Worm (Caenorhabditis elegans) whole organism, L1 larva: Measurements from ENCODE around the gene C45G9.4.
A peak's percentile ranks its signal among the peaks of the same experiment; 100 is the strongest.

Experiments used
- C04F5.9 ChIP-seq: sonication (generic microtip); optimal IDR thresholded peaks from 2 replicates; lab custom pipeline; 2016; ENCODE audit warnings: missing genetic modification characterization, missing compliant biosample characterization
- C16A3.4 ChIP-seq: fragments of 150-350 bp; optimal IDR thresholded peaks from 2 replicates; lab custom pipeline; 2014; ENCODE audit warnings: missing biosample characterization, missing genetic modification characterization
- C34B4.2 ChIP-seq: sonication (generic microtip); optimal IDR thresholded peaks from 2 replicates; lab custom pipeline; 2017; ENCODE audit warnings: mild to moderate bottlenecking, missing genetic modification characterization, missing compliant biosample characterization
- aha-1 ChIP-seq: fragments of 150-350 bp; optimal IDR thresholded peaks from 2 replicates; lab custom pipeline; 2014; ENCODE audit warnings: missing biosample characterization, missing genetic modification characterization
- ceh-63 ChIP-seq: fragments of 200-800 bp; sonication (Bioruptor generic); optimal IDR thresholded peaks from 2 replicates; lab custom pipeline; 2018; ENCODE audit warnings: mild to moderate bottlenecking, missing genetic modification characterization, missing compliant biosample characterization
- ceh-8 ChIP-seq: fragments of 200-800 bp; sonication (Bioruptor generic); optimal IDR thresholded peaks from 2 replicates; lab custom pipeline; 2018; ENCODE audit warnings: mild to moderate bottlenecking, missing genetic modification characterization, moderate library complexity, missing compliant biosample characterization
- ceh-82 ChIP-seq, 3 experiments: fragments of 150-350 bp in 1 of 3; sonication (generic microtip) in 2 of 3; optimal IDR thresholded peaks; 2 replicates each; lab custom pipeline; 2014 to 2017; ENCODE audit warnings: missing biosample characterization in 3 of 3, missing genetic modification characterization in 3 of 3
- ceh-88 ChIP-seq: fragments of 200-800 bp; sonication (Bioruptor generic); IDR thresholded peaks from 2 replicates; pipeline ENCODE4 v1.3.6; 2022; ENCODE audit warnings: missing genetic modification characterization, missing compliant biosample characterization
- ceh-90 ChIP-seq: sonication (generic microtip); optimal IDR thresholded peaks from 2 replicates; lab custom pipeline; 2016; ENCODE audit warnings: missing genetic modification characterization, missing compliant biosample characterization
- ces-1 ChIP-seq: fragments of 150-350 bp; optimal IDR thresholded peaks from 2 replicates; lab custom pipeline; 2014; ENCODE audit warnings: missing biosample characterization, missing genetic modification reagents, missing genetic modification characterization
- dpl-1 ChIP-seq, 3 experiments: fragments of 150-350 bp in 2 of 3; sonication (generic microtip) in 1 of 3; optimal IDR thresholded peaks; 2 replicates each; lab custom pipeline; 2014 to 2017; ENCODE audit warnings: missing biosample characterization in 3 of 3, missing genetic modification characterization in 3 of 3, missing genetic modification reagents in 3 of 3
- efl-1 ChIP-seq, 4 experiments: fragments of 150-350 bp; optimal IDR thresholded peaks in 3 of 4; peaks in 1 of 4; 1 replicate in 1 of 4; 2 replicates in 3 of 4; lab custom pipeline; 2014; ENCODE audit warnings: missing biosample characterization in 2 of 4, missing genetic modification characterization in 2 of 4, missing genetic modification reagents in 2 of 4
- efl-3 ChIP-seq: fragments of 200-800 bp; sonication (Bioruptor generic); optimal IDR thresholded peaks from 2 replicates; lab custom pipeline; 2018; ENCODE audit warnings: mild to moderate bottlenecking, missing genetic modification characterization, missing compliant biosample characterization
- egl-27 ChIP-seq, 2 experiments: fragments of 150-350 bp in 1 of 2; sonication (generic microtip); optimal IDR thresholded peaks; 3 replicates each; lab custom pipeline; 2017 to 2018; ENCODE audit warnings: missing biosample characterization in 2 of 2, missing genetic modification characterization in 2 of 2, missing genetic modification reagents in 2 of 2
- ets-5 ChIP-seq: fragments of 200-800 bp; sonication (Bioruptor generic); IDR thresholded peaks from 2 replicates; pipeline ENCODE4 v1.3.6; 2022; ENCODE audit warnings: missing genetic modification characterization, missing compliant biosample characterization
- fkh-10 ChIP-seq: sonication (generic microtip); optimal IDR thresholded peaks from 2 replicates; lab custom pipeline; 2017; ENCODE audit warnings: missing biosample characterization, missing genetic modification reagents, missing genetic modification characterization
- grh-1 ChIP-seq: fragments of 200-800 bp; sonication (Bioruptor generic); IDR thresholded peaks from 2 replicates; pipeline ENCODE4 v1.3.6; 2022; ENCODE audit warnings: missing genetic modification reagents, missing genetic modification characterization, missing compliant biosample characterization
- hlh-4 ChIP-seq: sonication (generic microtip); optimal IDR thresholded peaks from 2 replicates; lab custom pipeline; 2016; ENCODE audit warnings: mild to moderate bottlenecking, missing genetic modification characterization, missing compliant biosample characterization
- irx-1 ChIP-seq: sonication (generic microtip); optimal IDR thresholded peaks from 2 replicates; lab custom pipeline; 2016; ENCODE audit warnings: missing genetic modification characterization, missing compliant biosample characterization
- jun-1 ChIP-seq: fragments of 150-350 bp; optimal IDR thresholded peaks from 2 replicates; lab custom pipeline; 2014; ENCODE audit warnings: missing biosample characterization, missing genetic modification reagents, missing genetic modification characterization
- lin-13 ChIP-seq: fragments of 150-350 bp; optimal IDR thresholded peaks from 2 replicates; lab custom pipeline; 2014; ENCODE audit warnings: missing biosample characterization, missing genetic modification reagents, missing genetic modification characterization
- lin-14 ChIP-seq: fragments of 200-800 bp; sonication (Bioruptor generic); optimal IDR thresholded peaks from 2 replicates; lab custom pipeline; 2018; ENCODE audit warnings: mild to moderate bottlenecking, missing genetic modification characterization, moderate library complexity, missing compliant biosample characterization
- lin-35 ChIP-seq, 2 experiments: fragments of 150-350 bp; optimal IDR thresholded peaks; 2 replicates each; lab custom pipeline; 2014; ENCODE audit warnings: missing biosample characterization in 2 of 2, missing genetic modification characterization in 2 of 2, missing genetic modification reagents in 2 of 2
- lir-3 ChIP-seq: sonication (generic microtip); optimal IDR thresholded peaks from 2 replicates; lab custom pipeline; 2016; ENCODE audit warnings: mild to moderate bottlenecking, missing genetic modification characterization, moderate library complexity, missing compliant biosample characterization; ENCODE audit not compliant: poor library complexity
- mdl-1 ChIP-seq, 2 experiments: fragments of 150-350 bp; optimal IDR thresholded peaks; 2 replicates each; lab custom pipeline; 2014 to 2017; ENCODE audit warnings: missing biosample characterization in 2 of 2, missing genetic modification characterization in 2 of 2, inconsistent platforms in 1 of 2
- nhr-11 ChIP-seq: fragments of 150-350 bp; optimal IDR thresholded peaks from 2 replicates; lab custom pipeline; 2014; ENCODE audit warnings: missing biosample characterization, missing genetic modification characterization
- nhr-19 ChIP-seq: fragments of 200-800 bp; sonication (Bioruptor generic); conservative IDR thresholded peaks from 2 replicates; pipeline ENCODE4 v1.3.6; 2022; ENCODE audit warnings: missing genetic modification characterization, missing compliant biosample characterization
- nhr-20 ChIP-seq: sonication (generic microtip); optimal IDR thresholded peaks from 2 replicates; lab custom pipeline; 2016; ENCODE audit warnings: mild to moderate bottlenecking, missing genetic modification characterization, missing compliant biosample characterization
- nhr-237 ChIP-seq: fragments of 150-350 bp; optimal IDR thresholded peaks from 2 replicates; lab custom pipeline; 2014; ENCODE audit warnings: missing biosample characterization, missing genetic modification characterization
- nhr-47 ChIP-seq: sonication (generic microtip); optimal IDR thresholded peaks from 2 replicates; lab custom pipeline; 2016; ENCODE audit warnings: mild to moderate bottlenecking, missing genetic modification characterization, moderate library complexity, missing compliant biosample characterization
- nhr-90 ChIP-seq: sonication (generic microtip); optimal IDR thresholded peaks from 2 replicates; lab custom pipeline; 2016; ENCODE audit warnings: mild to moderate bottlenecking, missing genetic modification characterization, missing compliant biosample characterization; ENCODE audit not compliant: poor library complexity
- pax-3 ChIP-seq: fragments of 200-800 bp; sonication (Bioruptor generic); optimal IDR thresholded peaks from 2 replicates; lab custom pipeline; 2018; ENCODE audit warnings: mild to moderate bottlenecking, missing genetic modification characterization, moderate library complexity, missing compliant biosample characterization
- pqm-1 ChIP-seq: sonication (generic microtip); optimal IDR thresholded peaks from 3 replicates; lab custom pipeline; 2017; ENCODE audit warnings: missing biosample characterization, missing genetic modification characterization
- snpc-4 ChIP-seq: fragments of 150-350 bp; optimal IDR thresholded peaks from 2 replicates; lab custom pipeline; 2014; ENCODE audit warnings: missing biosample characterization, missing genetic modification characterization
- snu-23 ChIP-seq: sonication (generic microtip); optimal IDR thresholded peaks from 2 replicates; lab custom pipeline; 2016; ENCODE audit warnings: missing genetic modification characterization, missing compliant biosample characterization
- sox-4 ChIP-seq: sonication (generic microtip); optimal IDR thresholded peaks from 2 replicates; lab custom pipeline; 2016; ENCODE audit warnings: missing genetic modification characterization, missing compliant biosample characterization
- sptf-1 ChIP-seq: fragments of 150-350 bp; optimal IDR thresholded peaks from 2 replicates; lab custom pipeline; 2014; ENCODE audit warnings: missing biosample characterization, missing genetic modification characterization
- tlp-1 ChIP-seq: fragments of 150-350 bp; optimal IDR thresholded peaks from 2 replicates; lab custom pipeline; 2014; ENCODE audit warnings: missing biosample characterization, missing genetic modification characterization
- unc-30 ChIP-seq: sonication (generic microtip); optimal IDR thresholded peaks from 2 replicates; lab custom pipeline; 2017; ENCODE audit warnings: missing biosample characterization, missing genetic modification characterization
- unc-62 ChIP-seq: fragments of 150-350 bp; optimal IDR thresholded peaks from 2 replicates; lab custom pipeline; 2014; ENCODE audit warnings: missing biosample characterization, missing genetic modification reagents, missing genetic modification characterization
- vab-15 ChIP-seq: sonication (generic microtip); optimal IDR thresholded peaks from 2 replicates; lab custom pipeline; 2017; ENCODE audit warnings: missing genotype, mild to moderate bottlenecking, missing genetic modification characterization, missing compliant biosample characterization
- xbp-1 ChIP-seq: sonication (generic microtip); optimal IDR thresholded peaks from 2 replicates; lab custom pipeline; 2016; ENCODE audit warnings: missing genetic modification characterization, missing compliant biosample characterization
- ztf-11 ChIP-seq, 2 experiments: sonication (generic microtip); optimal IDR thresholded peaks; 2 replicates each; lab custom pipeline; 2016 to 2017; ENCODE audit warnings: missing genetic modification characterization in 2 of 2, missing biosample characterization in 1 of 2, missing compliant biosample characterization in 1 of 2

C45G9.4 gene

ce11 chrIII:5068675-5069233, 6.2 kb downstream of the C45G9.4 start, which contains the start of the genes C45G9.11 and C45G9.2 (continued):
- TF ChIP-seq irx-1, result peak; percentile 95
- peak; percentile 76 for TF ChIP-seq grh-1 (GFP tag; lab: Robert Waterston, UW)
- no peak for TF ChIP-seq aha-1 (tag; lab: Kevin White, UChicago)
- TF ChIP-seq pqm-1 (tag; lab: Kevin White, UChicago), result no peak
- TF ChIP-seq C16A3.4 (tag; lab: Kevin White, UChicago), result peak; percentile 40
- peak; percentile 93 to 96 for TF ChIP-seq lin-35 (GFP tag; optimal IDR thresholded peaks at IDR 0.05; lab: Kevin White, UChicago)
- peak; percentile 54 for TF ChIP-seq lin-13
- TF ChIP-seq ceh-90 (tag; lab: Kevin White, UChicago), result peak; percentile 95
- TF ChIP-seq sox-4 (tag; lab: Kevin White, UChicago), result peak; percentile 88
- no peak for TF ChIP-seq nhr-237
- TF ChIP-seq ceh-63 (GFP tag; lab: Kevin White, UChicago), result peak; percentile 79

- TF ChIP-seq efl-1 (optimal IDR thresholded peaks at IDR 0.05; lab: Kevin White, UChicago), result no peak
- peak in 1 of 2 experiments; percentile 21 for TF ChIP-seq efl-1 (GFP tag; optimal IDR thresholded peaks at IDR 0.05 in 1 of 2; lab: Kevin White, UChicago)
- no peak for TF ChIP-seq dpl-1 (GFP tag; optimal IDR thresholded peaks at IDR 0.05; lab: Kevin White, UChicago)
- no peak for TF ChIP-seq snpc-4
- TF ChIP-seq ces-1 (GFP tag; lab: Kevin White, UChicago), result no peak
- no peak for TF ChIP-seq unc-30 (tag; lab: Kevin White, UChicago)
- TF ChIP-seq, all 84 proteins: peak for 1
Observed at ce11 chrIII:5071509-5071908, 9.0 kb downstream of the C45G9.4 start, which contains the start of gene C45G9.12. Gene C45G9.12 (minus strand): TSS chrIII:5071609.

- TF ChIP-seq C34B4.2 (tag; lab: Kevin White, UChicago) (no peak), nhr-90 (no peak), ceh-8 (GFP tag; lab: Kevin White, UChicago) (no peak), lin-14 (GFP tag; lab: Kevin White, UChicago) (no peak), C04F5.9 (tag; lab: Kevin White, UChicago) (no peak), grh-1 (GFP tag; lab: Robert Waterston, UW) (no peak), efl-3 (no peak), ceh-82 (tag; optimal IDR thresholded peaks at IDR 0.05; lab: Kevin White, UChicago) (no peak), unc-62 (GFP tag; lab: Kevin White, UChicago) (no peak), hlh-4 (tag; lab: Kevin White, UChicago) (no peak), egl-27 (tag; optimal IDR thresholded peaks at IDR 0.05; lab: Kevin White, UChicago) (no peak), C16A3.4 (tag; lab: Kevin White, UChicago) (no peak), dpl-1 (GFP tag; optimal IDR thresholded peaks at IDR 0.05; lab: Kevin White, UChicago) (no peak), lir-3 (tag; lab: Kevin White, UChicago) (no peak), sox-4 (tag; lab: Kevin White, UChicago) (no peak), nhr-19 (GFP tag; lab: Robert Waterston, UW) (no peak), vab-15 (tag; lab: Kevin White, UChicago) (no peak), fkh-10 (GFP tag; lab: Kevin White, UChicago) (no peak), jun-1 (no peak), pax-3 (tag; lab: Kevin White, UChicago) (no peak)
Observed at ce11 chrIII:5074398-5074797, 11.9 kb downstream of the C45G9.4 start, which contains the start of gene ttbk-6. Gene ttbk-6 (plus strand): TSS chrIII:5074698.

ce11 chrIII:5076569-5076968, 14.1 kb downstream of the C45G9.4 start:
- TF ChIP-seq snu-23 (GFP tag; lab: Kevin White, UChicago), result no peak
- TF ChIP-seq lin-13, result no peak
- no peak for TF ChIP-seq ceh-88 (GFP tag; lab: Robert Waterston, UW)
- no peak for TF ChIP-seq nhr-11 (tag; lab: Kevin White, UChicago)
- no peak for TF ChIP-seq unc-62 (GFP tag; lab: Kevin White, UChicago)
- peak in 1 of 3 experiments; percentile 48 for TF ChIP-seq dpl-1 (GFP tag; optimal IDR thresholded peaks at IDR 0.05; lab: Kevin White, UChicago)
- TF ChIP-seq lin-14 (GFP tag; lab: Kevin White, UChicago), result no peak
- TF ChIP-seq sptf-1 (tag; lab: Kevin White, UChicago), result no peak
- no peak for TF ChIP-seq C16A3.4 (tag; lab: Kevin White, UChicago)
- TF ChIP-seq nhr-19 (GFP tag; lab: Robert Waterston, UW), result no peak
- TF ChIP-seq nhr-47 (tag; lab: Kevin White, UChicago), result no peak
- peak; percentile 56 to 69 for TF ChIP-seq efl-1 (optimal IDR thresholded peaks at IDR 0.05; lab: Kevin White, UChicago)
- peak in 1 of 2 experiments; percentile 27 for TF ChIP-seq efl-1 (GFP tag; optimal IDR thresholded peaks at IDR 0.05 in 1 of 2; lab: Kevin White, UChicago)
- no peak for TF ChIP-seq nhr-237
- TF ChIP-seq ets-5, result no peak
- TF ChIP-seq nhr-20 (tag; lab: Kevin White, UChicago), result no peak
- no peak for TF ChIP-seq xbp-1 (tag; lab: Kevin White, UChicago)
- TF ChIP-seq ceh-63 (GFP tag; lab: Kevin White, UChicago), result no peak
- TF ChIP-seq lin-35 (GFP tag; optimal IDR thresholded peaks at IDR 0.05; lab: Kevin White, UChicago), result peak in 1 of 2 experiments; percentile 2
- no peak for TF ChIP-seq tlp-1
- TF ChIP-seq C34B4.2 (tag; lab: Kevin White, UChicago), result no peak
- no peak for TF ChIP-seq mdl-1 (tag; optimal IDR thresholded peaks at IDR 0.05; lab: Kevin White, UChicago)
- TF ChIP-seq snpc-4, result no peak
- TF ChIP-seq ztf-11 (tag; optimal IDR thresholded peaks at IDR 0.05; lab: Kevin White, UChicago), result no peak
